Worm (Caenorhabditis elegans) whole organism, midembryonic: ENCODE measurements around the gene lsm-5.
A peak's percentile ranks its signal among the peaks of the same experiment; 100 is the strongest.

Experiments
- T22C8.4 ChIP-seq: fragments of 200-800 bp; sonication (Bioruptor generic); IDR thresholded peaks from 2 replicates; pipeline ENCODE4 v1.3.6; 2022; ENCODE audit warnings: missing genetic modification characterization, missing compliant biosample characterization
- cog-1 ChIP-seq: sonication (generic microtip); optimal IDR thresholded peaks from 2 replicates; lab custom pipeline; 2016; ENCODE audit warnings: missing genetic modification characterization, missing compliant biosample characterization
- flt-1 ChIP-seq: fragments of 200-800 bp; sonication (Bioruptor generic); IDR thresholded peaks from 2 replicates; pipeline ENCODE4 v1.3.6; 2022; ENCODE audit warnings: missing genetic modification characterization, missing compliant biosample characterization
- klf-2 ChIP-seq: fragments of 200-800 bp; sonication (Bioruptor generic); conservative IDR thresholded peaks from 2 replicates; pipeline ENCODE4 v1.3.6; 2022; ENCODE audit warnings: missing genetic modification reagents, missing genetic modification characterization, missing compliant biosample characterization
- med-1 ChIP-seq: sonication (generic microtip); optimal IDR thresholded peaks from 2 replicates; lab custom pipeline; 2017; ENCODE audit warnings: missing genetic modification characterization, mild to moderate bottlenecking, missing compliant biosample characterization, antibody characterized with exemption, missing genetic modification reagents; ENCODE audit not compliant: insufficient read depth
- ref-1 ChIP-seq: fragments of 200-800 bp; sonication (Bioruptor generic); conservative IDR thresholded peaks from 2 replicates; pipeline ENCODE4 v1.3.6; 2022; ENCODE audit warnings: missing genetic modification reagents, missing genetic modification characterization, missing compliant biosample characterization
- tab-1 ChIP-seq: fragments of 200-800 bp; sonication (Bioruptor generic); IDR thresholded peaks from 2 replicates; pipeline ENCODE4 v1.3.6; 2022; ENCODE audit warnings: missing genetic modification characterization, missing compliant biosample characterization
- ztf-23 ChIP-seq: fragments of 200-800 bp; sonication (Bioruptor generic); IDR thresholded peaks from 2 replicates; pipeline ENCODE4 v1.3.6; 2022; ENCODE audit warnings: missing genetic modification reagents, missing genetic modification characterization, missing compliant biosample characterization
- ztf-29 ChIP-seq: fragments of 200-800 bp; sonication (Bioruptor generic); IDR thresholded peaks from 2 replicates; pipeline ENCODE4 v1.3.6; 2022; ENCODE audit warnings: missing genetic modification reagents, missing genetic modification characterization, missing compliant biosample characterization

The lsm-5 gene

DNA sequence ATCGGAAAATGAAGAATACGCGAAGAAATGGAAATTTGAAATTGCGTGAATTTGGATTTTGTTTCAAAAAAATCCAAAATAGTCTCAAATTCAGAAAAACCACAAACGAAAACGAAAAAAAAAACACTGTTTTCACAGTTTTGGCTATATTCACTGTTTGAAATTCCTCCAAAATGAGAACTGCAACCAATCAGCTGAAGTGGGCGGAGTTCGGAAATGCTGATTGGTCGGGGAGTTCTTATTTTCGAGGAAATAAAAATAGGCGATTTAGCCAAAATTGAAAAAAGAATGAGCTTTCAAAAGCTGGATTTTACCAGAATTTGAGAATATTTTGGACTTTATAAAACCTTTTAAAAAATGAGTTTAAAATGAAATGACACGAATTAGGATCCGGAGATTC is 25.3 kb upstream of the lsm-5 start, which contains the start of gene glb-14:
TSS of gene glb-14 (minus strand) at position 97 of the 400 bp plus-strand sequence.
- no peak for TF ChIP-seq ref-1 (GFP tag; lab: Robert Waterston, UW)
- no peak for TF ChIP-seq T22C8.4 (GFP tag; lab: Robert Waterston, UW)
- TF ChIP-seq tab-1 (GFP tag; lab: Robert Waterston, UW) = no peak
- TF ChIP-seq cog-1 (tag; lab: Kevin White, UChicago) = no peak
- no peak for TF ChIP-seq ztf-29 (GFP tag; lab: Robert Waterston, UW)
- TF ChIP-seq ztf-23 (GFP tag; lab: Robert Waterston, UW) = no peak
- no peak for TF ChIP-seq med-1 (GFP tag; lab: Kevin White, UChicago)
- no peak for TF ChIP-seq flt-1
- no peak for TF ChIP-seq klf-2 (GFP tag; lab: Robert Waterston, UW)

DNA sequence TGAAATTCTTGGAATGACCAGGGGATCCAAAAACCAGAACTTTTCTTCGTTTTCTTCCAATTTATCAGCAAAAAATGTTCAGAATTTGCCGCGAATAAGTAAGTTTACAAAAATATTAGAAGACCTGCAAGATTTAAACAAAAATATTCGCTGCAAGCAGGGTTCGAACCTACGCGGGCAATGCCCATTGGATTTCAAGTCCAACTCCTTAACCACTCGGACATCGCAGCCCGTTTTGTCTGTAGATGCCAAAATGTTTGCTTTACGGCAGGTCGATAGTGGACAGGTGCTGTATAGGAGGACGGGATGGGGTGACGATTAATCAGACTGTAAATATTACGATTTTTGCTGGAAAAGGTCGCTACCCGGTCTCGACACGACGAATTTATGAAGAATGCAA is 22.5 kb upstream of the lsm-5 start:
- TF ChIP-seq ztf-29 (GFP tag; lab: Robert Waterston, UW) (no peak), flt-1 (peak; percentile 68; the same call in 1 of the 2 replicates), klf-2 (GFP tag; lab: Robert Waterston, UW) (0 out of 2 replicates have a peak, but pooled peaks have one; percentile 43), ref-1 (GFP tag; lab: Robert Waterston, UW) (0 out of 2 replicates have a peak, but pooled peaks have one; percentile 24)

DNA sequence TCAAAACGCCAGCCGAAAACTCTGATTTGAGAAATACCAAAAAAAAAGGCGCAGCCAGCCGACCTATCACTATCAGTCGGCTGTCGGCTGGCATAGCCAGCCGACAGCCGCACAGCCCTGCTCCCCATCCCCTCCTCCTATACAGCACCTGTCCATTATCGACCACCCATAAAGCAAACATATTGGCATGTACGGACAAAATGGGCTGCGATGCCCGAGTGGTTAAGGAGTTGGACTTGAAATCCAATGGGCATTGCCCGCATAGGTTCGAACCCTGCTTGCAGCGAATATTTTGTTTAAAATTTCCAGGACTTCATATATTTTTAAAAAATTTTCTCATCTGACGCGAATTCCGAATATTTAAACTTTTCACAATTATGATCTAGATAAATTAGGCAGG is 19.8 kb upstream of the lsm-5 start:
- no peak for TF ChIP-seq klf-2 (GFP tag; lab: Robert Waterston, UW)
- no peak for TF ChIP-seq cog-1 (tag; lab: Kevin White, UChicago)
- 0 out of 2 replicates have a peak, but pooled peaks have one; percentile 25 for TF ChIP-seq ztf-23 (GFP tag; lab: Robert Waterston, UW)

DNA sequence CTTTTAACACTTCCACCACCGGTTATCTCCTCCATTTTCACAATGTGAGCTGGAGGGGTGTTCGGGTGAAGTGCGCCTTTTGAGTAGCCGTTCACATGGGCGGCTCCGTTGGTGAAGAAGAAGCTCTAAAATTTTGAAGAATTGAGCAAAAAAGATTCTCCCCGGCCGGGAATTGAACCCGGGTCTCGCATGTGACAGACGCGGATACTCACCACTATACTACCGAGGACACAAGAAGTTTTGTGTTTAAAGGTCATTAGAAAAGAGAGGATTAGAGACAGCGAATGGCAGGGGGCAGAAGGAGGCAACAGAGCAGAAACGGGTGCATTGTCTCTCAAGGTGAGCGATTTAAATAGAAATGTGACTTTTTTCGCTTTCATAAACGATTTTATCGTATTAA is 18.5 kb upstream of the lsm-5 start:
- TF ChIP-seq med-1 (GFP tag; lab: Kevin White, UChicago) (peak; percentile 53), klf-2 (GFP tag; lab: Robert Waterston, UW) (peak; percentile 91), ztf-29 (GFP tag; lab: Robert Waterston, UW) (peak; percentile 81), cog-1 (tag; lab: Kevin White, UChicago) (peak; percentile 20), T22C8.4 (GFP tag; lab: Robert Waterston, UW) (peak; percentile 89), tab-1 (GFP tag; lab: Robert Waterston, UW) (peak; percentile 93), flt-1 (peak; percentile 95), ztf-23 (GFP tag; lab: Robert Waterston, UW) (peak; percentile 94), ref-1 (GFP tag; lab: Robert Waterston, UW) (peak; percentile 75)

DNA sequence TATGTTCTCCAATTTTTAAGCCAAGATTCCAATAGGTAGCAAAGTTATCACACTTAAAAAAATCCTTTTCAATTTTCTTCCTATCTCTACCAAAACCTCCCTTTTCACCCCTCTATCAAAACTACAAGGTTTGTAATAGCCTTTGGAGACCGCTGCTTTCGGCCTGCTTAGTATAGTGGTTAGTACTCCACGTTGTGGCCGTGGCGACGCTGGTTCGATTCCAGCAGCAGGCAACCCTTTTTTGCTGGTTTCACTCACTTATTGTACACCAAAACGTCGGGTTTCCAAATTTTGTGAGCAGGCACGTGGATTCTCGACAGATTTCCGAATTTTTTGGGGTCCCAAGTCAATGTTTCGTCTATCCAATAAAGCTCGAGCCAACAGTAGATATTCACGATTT is 16.3 kb upstream of the lsm-5 start:
- TF ChIP-seq tab-1 (GFP tag; lab: Robert Waterston, UW) (peak; percentile 81), cog-1 (tag; lab: Kevin White, UChicago) (no peak), ztf-29 (GFP tag; lab: Robert Waterston, UW) (peak; percentile 55; the same call in 1 of the 2 replicates), T22C8.4 (GFP tag; lab: Robert Waterston, UW) (no peak), med-1 (GFP tag; lab: Kevin White, UChicago) (no peak), klf-2 (GFP tag; lab: Robert Waterston, UW) (peak; percentile 50; the same call in 1 of the 2 replicates), ref-1 (GFP tag; lab: Robert Waterston, UW) (no peak), flt-1 (peak; percentile 86), ztf-23 (GFP tag; lab: Robert Waterston, UW) (peak; percentile 73)

DNA sequence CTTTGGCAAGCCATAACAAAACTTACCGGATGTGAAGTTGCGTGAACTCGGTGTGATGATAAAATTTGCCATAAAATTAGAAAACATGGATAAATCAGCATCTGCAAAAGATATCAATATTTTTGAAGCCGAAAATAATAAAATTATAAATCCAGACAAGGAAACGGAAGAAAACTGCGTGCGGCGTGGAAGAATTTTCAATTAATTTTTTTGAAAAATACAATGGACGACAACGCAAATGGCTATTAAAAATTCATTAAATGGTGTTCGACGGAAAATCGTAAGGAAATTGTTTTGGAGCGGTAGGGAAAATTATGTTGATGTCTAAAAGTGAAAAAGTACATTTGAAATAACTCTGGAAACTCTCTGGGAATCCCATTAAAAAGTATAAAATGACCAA is 11.1 kb upstream of the lsm-5 start, which contains the start of gene acr-18:
TSS of gene acr-18 (minus strand) at position 101 of the 400 bp plus-strand sequence.
- TF ChIP-seq klf-2 (GFP tag; lab: Robert Waterston, UW) = no peak
- no peak for TF ChIP-seq cog-1 (tag; lab: Kevin White, UChicago)
- TF ChIP-seq flt-1 = no peak

DNA sequence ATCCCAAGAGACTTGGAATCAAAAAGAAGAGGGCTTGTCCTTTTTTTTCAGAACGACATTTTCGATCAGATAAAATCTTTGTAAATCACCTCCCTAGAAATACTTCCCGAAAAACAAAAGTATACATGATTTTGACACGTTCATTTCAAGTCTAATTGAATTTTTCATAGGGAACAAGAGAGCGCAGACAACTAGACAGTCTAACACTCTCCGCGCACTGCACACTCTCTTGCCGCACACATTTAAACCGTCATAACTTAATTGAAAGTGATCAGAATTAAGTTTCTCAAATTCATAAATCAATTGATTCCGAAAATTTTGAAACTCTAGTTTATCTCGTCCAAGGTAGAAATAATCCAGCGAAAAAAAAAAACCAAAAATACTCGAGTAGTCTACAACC is 10.5 kb upstream of the lsm-5 start:
- TF ChIP-seq ztf-23 (GFP tag; lab: Robert Waterston, UW) (no peak), ztf-29 (GFP tag; lab: Robert Waterston, UW) (no peak), ref-1 (GFP tag; lab: Robert Waterston, UW) (no peak), klf-2 (GFP tag; lab: Robert Waterston, UW) (no peak), tab-1 (GFP tag; lab: Robert Waterston, UW) (no peak)

DNA sequence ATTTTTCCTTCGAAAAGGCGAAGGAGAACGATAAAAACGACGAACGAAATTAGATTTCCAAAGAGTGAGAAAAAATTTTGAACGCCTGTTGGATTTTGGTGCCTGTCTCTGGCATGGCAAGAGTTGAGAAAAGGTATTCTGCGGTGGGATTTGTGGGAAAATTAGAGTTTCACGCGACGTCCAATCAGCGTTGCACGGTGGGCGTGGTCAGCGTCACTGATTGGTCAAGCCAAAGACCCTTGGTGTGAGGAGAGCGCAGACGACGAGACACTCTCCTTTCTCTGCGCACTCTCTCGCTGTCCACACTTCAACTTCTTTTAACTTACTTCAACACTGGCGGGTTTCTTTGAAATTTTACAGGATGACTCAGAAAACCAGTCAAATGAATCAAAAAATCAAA is 7.6 kb upstream of the lsm-5 start:
- TF ChIP-seq ref-1 (GFP tag; lab: Robert Waterston, UW) (no peak), cog-1 (tag; lab: Kevin White, UChicago) (no peak), tab-1 (GFP tag; lab: Robert Waterston, UW) (no peak), klf-2 (GFP tag; lab: Robert Waterston, UW) (no peak), flt-1 (no peak), ztf-23 (GFP tag; lab: Robert Waterston, UW) (no peak), T22C8.4 (GFP tag; lab: Robert Waterston, UW) (no peak), ztf-29 (GFP tag; lab: Robert Waterston, UW) (no peak), med-1 (GFP tag; lab: Kevin White, UChicago) (no peak)

DNA sequence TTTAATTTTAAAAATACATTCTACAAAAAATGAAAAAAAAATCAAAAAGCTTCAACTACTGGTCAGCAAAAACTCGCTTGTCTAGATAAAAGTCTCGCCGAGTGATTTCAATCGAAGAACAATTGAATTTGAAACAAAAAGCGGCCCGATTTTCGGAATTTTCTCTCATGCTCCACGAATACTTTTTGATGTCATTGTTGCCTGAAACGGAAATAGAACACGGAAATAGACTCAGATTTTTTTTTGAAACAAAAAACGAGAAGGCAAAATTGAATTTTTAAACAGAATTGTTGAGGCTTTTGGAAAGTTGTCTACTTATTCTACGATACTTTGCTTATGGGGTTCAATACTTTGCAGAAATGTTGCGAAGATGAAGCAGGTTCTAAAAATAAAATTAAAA is 6.7 kb upstream of the lsm-5 start:
- TF ChIP-seq T22C8.4 (GFP tag; lab: Robert Waterston, UW) (no peak), cog-1 (tag; lab: Kevin White, UChicago) (no peak), ref-1 (GFP tag; lab: Robert Waterston, UW) (no peak), med-1 (GFP tag; lab: Kevin White, UChicago) (no peak), ztf-29 (GFP tag; lab: Robert Waterston, UW) (no peak), ztf-23 (GFP tag; lab: Robert Waterston, UW) (no peak), flt-1 (no peak), tab-1 (GFP tag; lab: Robert Waterston, UW) (no peak), klf-2 (GFP tag; lab: Robert Waterston, UW) (no peak)

DNA sequence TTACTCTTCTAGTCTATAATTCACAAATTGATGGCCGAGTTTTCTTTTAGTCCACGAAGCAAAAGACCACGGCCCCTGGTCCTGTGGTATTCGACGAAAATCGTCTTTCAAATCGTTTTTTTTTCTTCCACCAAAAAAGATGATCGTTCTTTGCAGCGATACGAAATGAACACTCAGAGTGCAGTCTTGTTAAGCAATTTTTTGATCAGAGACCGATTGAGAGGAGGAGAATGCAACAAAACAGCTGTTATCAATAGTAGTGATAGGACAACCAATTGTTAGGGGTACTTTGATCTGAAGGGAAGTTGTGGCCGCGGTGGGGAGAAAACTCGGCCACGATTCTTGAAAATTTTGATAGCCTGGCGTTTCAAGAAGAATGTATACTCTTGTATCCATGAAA is 6.2 kb upstream of the lsm-5 start:
- no peak for TF ChIP-seq flt-1
